Worm (Caenorhabditis elegans) whole organism, L4/young adult: ENCODE data around the gene str-77.

Experiments used
- W03F9.2 ChIP-seq: fragments of 150-350 bp; optimal IDR thresholded peaks from 2 replicates; lab custom pipeline; 2014; ENCODE audit warnings: missing biosample characterization, missing genetic modification characterization
- dao-5 ChIP-seq: sonication (generic microtip); optimal IDR thresholded peaks from 2 replicates; lab custom pipeline; 2016; ENCODE audit warnings: missing genotype, missing genetic modification characterization, moderate library complexity, missing compliant biosample characterization
- him-1 ChIP-seq: sonication (generic microtip); optimal IDR thresholded peaks from 2 replicates; lab custom pipeline; 2016; ENCODE audit warnings: missing genotype, missing genetic modification reagents, missing genetic modification characterization, missing compliant biosample characterization

DNA sequence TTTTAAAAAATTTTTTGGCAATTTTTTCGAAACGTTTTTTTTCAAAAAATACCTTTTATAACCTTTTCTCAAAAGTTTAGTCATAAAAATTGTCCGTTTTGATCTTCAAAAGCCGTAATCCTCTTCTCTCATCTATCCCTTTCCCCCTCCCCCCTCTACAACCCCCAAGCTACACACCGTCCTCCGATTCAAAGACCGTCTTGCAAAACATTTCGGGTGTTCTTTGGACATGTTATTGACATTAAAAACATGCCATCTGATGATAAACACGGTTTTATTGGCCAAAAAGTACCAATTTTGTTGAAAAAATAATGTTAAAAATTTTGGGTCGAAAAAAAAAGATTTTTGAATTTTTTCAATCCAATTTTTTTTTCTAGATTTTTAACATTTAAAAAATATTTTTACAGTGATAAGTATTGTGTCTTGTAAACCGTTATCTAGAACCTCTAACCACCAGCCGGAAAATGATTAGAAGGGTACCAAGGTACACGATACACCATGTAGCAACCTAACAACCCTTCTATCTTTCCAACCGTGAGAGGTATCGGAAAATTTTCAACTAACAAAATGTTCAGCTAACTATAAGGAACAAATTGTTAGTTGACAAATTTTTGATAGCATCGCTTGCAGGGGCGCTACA lies 4.5 kb downstream of the str-77 start:
- TF ChIP-seq him-1 (tag; lab: Kevin White, UChicago) (no peak), dao-5 (tag; lab: Kevin White, UChicago) (no peak), W03F9.2 (tag; lab: Kevin White, UChicago) (no peak)
